Worm (Caenorhabditis elegans) whole organism, late embryonic: ENCODE measurements around the gene R102.1.

Source experiments
- F13H6.1 ChIP-seq: sonication (generic microtip); optimal IDR thresholded peaks from 2 replicates; lab custom pipeline; 2016; ENCODE audit warnings: missing genetic modification characterization, missing compliant biosample characterization
- ama-1 ChIP-seq: fragments of 150-350 bp; optimal IDR thresholded peaks from 2 replicates; lab custom pipeline; 2014
- ceh-22 ChIP-seq: sonication (generic microtip); optimal IDR thresholded peaks from 2 replicates; lab custom pipeline; 2017; ENCODE audit warnings: missing biosample characterization, missing genetic modification characterization
- ets-4 ChIP-seq: sonication (generic microtip); optimal IDR thresholded peaks from 2 replicates; lab custom pipeline; 2016; ENCODE audit warnings: missing genetic modification characterization, missing compliant biosample characterization
- gmeb-2 ChIP-seq: sonication (generic microtip); optimal IDR thresholded peaks from 2 replicates; lab custom pipeline; 2016; ENCODE audit warnings: missing genetic modification characterization, inconsistent platforms, missing compliant biosample characterization
- lin-11 ChIP-seq: fragments of 200-800 bp; sonication (Bioruptor generic); optimal IDR thresholded peaks from 2 replicates; lab custom pipeline; 2018; ENCODE audit warnings: mild to moderate bottlenecking, missing genetic modification characterization, missing compliant biosample characterization
- pqm-1 ChIP-seq: sonication (generic microtip); optimal IDR thresholded peaks from 2 replicates; lab custom pipeline; 2016; ENCODE audit warnings: missing genetic modification characterization, missing compliant biosample characterization
- unc-42 ChIP-seq: sonication (generic microtip); optimal IDR thresholded peaks from 2 replicates; lab custom pipeline; 2016; ENCODE audit warnings: missing genotype, missing genetic modification characterization, missing compliant biosample characterization
- unc-55 ChIP-seq: sonication (generic microtip); optimal IDR thresholded peaks from 2 replicates; lab custom pipeline; 2017; ENCODE audit warnings: missing biosample characterization, missing genetic modification reagents, missing genetic modification characterization

DNA sequence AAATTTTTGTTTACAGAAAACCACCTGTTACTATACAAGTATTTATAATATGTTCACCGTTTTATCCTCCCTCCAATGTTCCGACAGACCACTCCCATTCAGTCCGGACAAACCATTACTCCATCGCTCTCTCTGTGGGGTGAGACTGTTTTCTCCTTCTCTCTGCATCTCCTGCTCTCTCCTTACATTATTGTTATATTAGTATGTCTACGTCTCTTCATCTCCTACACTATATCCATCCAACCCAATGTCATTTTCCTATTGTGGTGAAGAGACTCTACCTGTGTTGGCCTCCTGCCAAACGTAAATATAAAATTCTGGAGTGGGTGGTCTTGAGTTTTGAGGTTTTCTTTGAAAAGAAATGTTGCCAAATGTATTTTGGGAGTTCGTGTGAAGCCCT, 28.7 kb downstream of the R102.1 start:
- TF ChIP-seq unc-42 (tag; lab: Kevin White, UChicago): no peak
- TF ChIP-seq ceh-22 (tag; lab: Kevin White, UChicago): no peak
- TF ChIP-seq gmeb-2 (tag; lab: Kevin White, UChicago): no peak
- no peak for TF ChIP-seq lin-11 (tag; lab: Kevin White, UChicago)
- no peak for TF ChIP-seq ama-1 (lab: Kevin White, UChicago)
- no peak for TF ChIP-seq pqm-1 (tag; lab: Kevin White, UChicago)
- no peak for TF ChIP-seq F13H6.1 (tag; lab: Kevin White, UChicago)
- no peak for TF ChIP-seq unc-55 (GFP tag; lab: Kevin White, UChicago)
- TF ChIP-seq ets-4 (tag; lab: Kevin White, UChicago): no peak
